Fruit fly (Drosophila melanogaster) whole organism, embryonic: Measurements from ENCODE around the gene Fbxl7.
A peak's percentile ranks its signal among the peaks of the same experiment; 100 is the strongest.

Experiments
- Adf1 ChIP-seq: fragments of 200-800 bp; sonication (Bioruptor generic); IDR thresholded peaks from 2 replicates; pipeline ENCODE4 v1.3.6; 2022; ENCODE audit warnings: missing biosample characterization, missing genetic modification characterization
- CG10209 ChIP-seq: fragments of 200-800 bp; sonication (Bioruptor generic); optimal IDR thresholded peaks from 3 replicates; lab custom pipeline; 2017; ENCODE audit warnings: missing biosample characterization, mild to moderate bottlenecking, missing genetic modification characterization, missing genetic modification reagents
- CG11695 ChIP-seq: fragments of 200-800 bp; sonication (Bioruptor generic); IDR thresholded peaks from 3 replicates; pipeline ENCODE4 v1.3.6; 2022; ENCODE audit warnings: missing biosample characterization, missing genetic modification characterization
- CG12155 ChIP-seq: fragments of 200-800 bp; sonication (Bioruptor generic); optimal IDR thresholded peaks from 3 replicates; lab custom pipeline; 2016; ENCODE audit warnings: missing biosample characterization, missing genetic modification characterization
- CG12299 ChIP-seq: fragments of 200-800 bp; sonication (Bioruptor generic); optimal IDR thresholded peaks from 2 replicates; lab custom pipeline; 2018; ENCODE audit warnings: missing biosample characterization, mild to moderate bottlenecking, missing genetic modification characterization
- CG12942 ChIP-seq: fragments of 200-800 bp; sonication (Bioruptor generic); optimal IDR thresholded peaks from 3 replicates; lab custom pipeline; 2016; ENCODE audit warnings: missing biosample characterization, missing genetic modification characterization
- CG13123 ChIP-seq: fragments of 200-800 bp; sonication (Bioruptor generic); optimal IDR thresholded peaks from 2 replicates; lab custom pipeline; 2016; ENCODE audit warnings: missing biosample characterization, missing genetic modification characterization
- CG13624 ChIP-seq: fragments of 200-800 bp; sonication (Bioruptor generic); optimal IDR thresholded peaks from 2 replicates; lab custom pipeline; 2016; ENCODE audit warnings: missing biosample characterization, missing genetic modification characterization
- CG14014 ChIP-seq: fragments of 200-800 bp; sonication (Bioruptor generic); IDR thresholded peaks from 2 replicates; pipeline ENCODE4 v1.3.6; 2022; ENCODE audit warnings: missing biosample characterization, missing genetic modification characterization
- CG15073 ChIP-seq: fragments of 200-800 bp; sonication (Bioruptor generic); optimal IDR thresholded peaks from 2 replicates; lab custom pipeline; 2016; ENCODE audit warnings: missing biosample characterization, missing genetic modification characterization
- CG15514 ChIP-seq: fragments of 200-800 bp; sonication (Bioruptor generic); optimal IDR thresholded peaks from 3 replicates; lab custom pipeline; 2017; ENCODE audit warnings: missing biosample characterization, missing genetic modification characterization, mild to moderate bottlenecking, moderate library complexity, missing genetic modification reagents
- CG15601 ChIP-seq: fragments of 200-800 bp; sonication (Bioruptor generic); optimal IDR thresholded peaks from 3 replicates; lab custom pipeline; 2019; ENCODE audit warnings: missing biosample characterization, mild to moderate bottlenecking, missing genetic modification characterization, moderate library complexity
- CG16815 ChIP-seq: fragments of 200-800 bp; sonication (Bioruptor generic); optimal IDR thresholded peaks from 3 replicates; lab custom pipeline; 2017; ENCODE audit warnings: missing biosample characterization, mild to moderate bottlenecking, missing genetic modification characterization
- CG17186 ChIP-seq: fragments of 200-800 bp; sonication (Bioruptor generic); optimal IDR thresholded peaks from 3 replicates; lab custom pipeline; 2017; ENCODE audit warnings: missing biosample characterization, missing genetic modification reagents, missing genetic modification characterization
- CG18262 ChIP-seq: fragments of 200-800 bp; optimal IDR thresholded peaks from 3 replicates; lab custom pipeline; 2019; ENCODE audit warnings: missing biosample characterization, mild to moderate bottlenecking, missing genetic modification characterization, moderate library complexity
- CG1832 ChIP-seq: fragments of 200-800 bp; sonication (Bioruptor generic); optimal IDR thresholded peaks from 2 replicates; lab custom pipeline; 2017; ENCODE audit warnings: missing biosample characterization, mild to moderate bottlenecking, missing genetic modification characterization, inconsistent platforms
- CG5953 ChIP-seq: fragments of 200-800 bp; sonication (Bioruptor generic); IDR thresholded peaks from 2 replicates; pipeline ENCODE4 v1.3.6; 2022; ENCODE audit warnings: missing biosample characterization, missing genetic modification characterization
- CG7745 ChIP-seq: fragments of 200-800 bp; sonication (Bioruptor generic); optimal IDR thresholded peaks from 2 replicates; lab custom pipeline; 2018; ENCODE audit warnings: missing biosample characterization, mild to moderate bottlenecking, missing genetic modification characterization, moderate library complexity
- CG8478 ChIP-seq: fragments of >200 bp; optimal IDR thresholded peaks from 2 replicates; lab custom pipeline; 2018
- CG8765 ChIP-seq: fragments of 200-800 bp; sonication (Bioruptor generic); IDR thresholded peaks from 2 replicates; pipeline ENCODE4 v1.3.6; 2022; ENCODE audit warnings: missing biosample characterization, missing genetic modification characterization
- CG9876 ChIP-seq: fragments of 200-800 bp; sonication (Bioruptor generic); optimal IDR thresholded peaks from 2 replicates; lab custom pipeline; 2016; ENCODE audit warnings: missing biosample characterization, missing genetic modification characterization
- CTCF ChIP-seq: fragments of 200-800 bp; sonication (Bioruptor generic); optimal IDR thresholded peaks from 2 replicates; lab custom pipeline; 2017; ENCODE audit warnings: missing biosample characterization, mild to moderate bottlenecking, missing genetic modification characterization, moderate library complexity
- Dbx ChIP-seq: fragments of 200-800 bp; sonication (Bioruptor generic); IDR thresholded peaks from 3 replicates; pipeline ENCODE4 v1.3.6; 2022; ENCODE audit warnings: missing biosample characterization, missing genetic modification characterization
- Dll ChIP-seq: fragments of 200-800 bp; sonication (Bioruptor generic); IDR thresholded peaks from 4 replicates; pipeline ENCODE4 v1.3.6; 2022; ENCODE audit warnings: missing biosample characterization, missing genetic modification characterization; ENCODE audit not compliant: partially characterized antibody
- Gug ChIP-seq: fragments of 200-800 bp; sonication (Bioruptor generic); IDR thresholded peaks from 4 replicates; pipeline ENCODE4 v1.3.6; 2022; ENCODE audit warnings: missing biosample characterization, missing genetic modification characterization
- H2.0 ChIP-seq: fragments of 200-800 bp; sonication (Bioruptor generic); IDR thresholded peaks from 2 replicates; pipeline ENCODE4 v1.3.6; 2022; ENCODE audit warnings: missing biosample characterization, missing genetic modification characterization
- HmgZ ChIP-seq: fragments of 200-800 bp; sonication (Bioruptor generic); optimal IDR thresholded peaks from 2 replicates; lab custom pipeline; 2018; ENCODE audit warnings: missing biosample characterization, mild to moderate bottlenecking, missing genetic modification characterization
- NC2β ChIP-seq: fragments of 200-800 bp; sonication (Bioruptor generic); optimal IDR thresholded peaks from 2 replicates; lab custom pipeline; 2016; ENCODE audit warnings: missing biosample characterization, missing genetic modification characterization
- Nf-YC ChIP-seq: fragments of 200-800 bp; optimal IDR thresholded peaks from 3 replicates; lab custom pipeline; 2019; ENCODE audit warnings: missing biosample characterization, mild to moderate bottlenecking, missing genetic modification characterization, moderate library complexity
- Oaz ChIP-seq: fragments of 200-800 bp; sonication (Bioruptor generic); IDR thresholded peaks from 2 replicates; pipeline ENCODE4 v1.3.6; 2022; ENCODE audit warnings: missing biosample characterization, missing genetic modification characterization
- PHDP ChIP-seq: fragments of 200-800 bp; sonication (Bioruptor generic); optimal IDR thresholded peaks from 3 replicates; lab custom pipeline; 2018; ENCODE audit warnings: missing biosample characterization, mild to moderate bottlenecking, missing genetic modification characterization, moderate library complexity
- Taf1 ChIP-seq: fragments of 200-800 bp; sonication (Bioruptor generic); IDR thresholded peaks from 2 replicates; pipeline ENCODE4 v1.3.6; 2022; ENCODE audit warnings: missing biosample characterization, missing genetic modification characterization
- Tbp ChIP-seq: fragments of >200 bp; optimal IDR thresholded peaks from 2 replicates; lab custom pipeline; 2018; ENCODE audit warnings: missing biosample characterization, missing genetic modification characterization
- Vsx1 ChIP-seq: fragments of 200-800 bp; sonication (Bioruptor generic); optimal IDR thresholded peaks from 2 replicates; lab custom pipeline; 2017; ENCODE audit warnings: missing biosample characterization, mild to moderate bottlenecking, missing genetic modification characterization, missing genetic modification reagents
- ab ChIP-seq: fragments of 200-800 bp; sonication (Bioruptor generic); optimal IDR thresholded peaks from 2 replicates; lab custom pipeline; 2016; ENCODE audit warnings: missing biosample characterization, missing genetic modification characterization
- abd-A ChIP-seq: fragments of 200-800 bp; sonication (Bioruptor generic); optimal IDR thresholded peaks from 3 replicates; lab custom pipeline; 2019; ENCODE audit warnings: missing biosample characterization, mild to moderate bottlenecking, missing genetic modification characterization, moderate library complexity
- cad ChIP-seq: fragments of >200 bp; optimal IDR thresholded peaks from 2 replicates; lab custom pipeline; 2017; ENCODE audit warnings: missing biosample characterization, missing genetic modification characterization
- cato ChIP-seq: fragments of 200-800 bp; sonication (Bioruptor generic); optimal IDR thresholded peaks from 2 replicates; lab custom pipeline; 2016; ENCODE audit warnings: missing biosample characterization, missing genetic modification characterization, borderline replicate concordance
- crc ChIP-seq: fragments of 200-800 bp; sonication (Bioruptor generic); optimal IDR thresholded peaks from 2 replicates; lab custom pipeline; 2016; ENCODE audit warnings: missing biosample characterization, missing genetic modification characterization
- crp ChIP-seq, 2 experiments: fragments of 200-800 bp; sonication (Bioruptor generic); optimal IDR thresholded peaks; 2 replicates in 1 of 2; 3 replicates in 1 of 2; lab custom pipeline; 2017; ENCODE audit warnings: missing biosample characterization in 2 of 2, missing genetic modification characterization in 2 of 2, mild to moderate bottlenecking in 1 of 2, moderate library complexity in 1 of 2
- dimm ChIP-seq: fragments of 200-800 bp; sonication (Bioruptor generic); IDR thresholded peaks from 2 replicates; pipeline ENCODE4 v1.3.6; 2022; ENCODE audit warnings: missing biosample characterization, missing genetic modification characterization
- fd102C ChIP-seq: fragments of 200-800 bp; sonication (Bioruptor generic); optimal IDR thresholded peaks from 2 replicates; lab custom pipeline; 2018; ENCODE audit warnings: missing biosample characterization, mild to moderate bottlenecking, missing genetic modification characterization, moderate library complexity
- gem ChIP-seq: fragments of 200-800 bp; sonication (Bioruptor generic); optimal IDR thresholded peaks from 2 replicates; lab custom pipeline; 2019; ENCODE audit warnings: missing biosample characterization, mild to moderate bottlenecking, missing genetic modification characterization, moderate library complexity
- gsb-n ChIP-seq: fragments of 200-800 bp; sonication (Bioruptor generic); optimal IDR thresholded peaks from 3 replicates; lab custom pipeline; 2018; ENCODE audit warnings: missing biosample characterization, mild to moderate bottlenecking, missing genetic modification characterization
- her ChIP-seq: fragments of 200-800 bp; sonication (Bioruptor generic); optimal IDR thresholded peaks from 2 replicates; lab custom pipeline; 2016; ENCODE audit warnings: missing biosample characterization, missing genetic modification characterization
- ind ChIP-seq: fragments of 200-800 bp; sonication (Bioruptor generic); optimal IDR thresholded peaks from 3 replicates; lab custom pipeline; 2016; ENCODE audit warnings: missing biosample characterization, missing genetic modification characterization
- otp ChIP-seq: fragments of 200-800 bp; sonication (Bioruptor generic); IDR thresholded peaks from 3 replicates; pipeline ENCODE4, ENCODE4 v1.3.6; 2022; ENCODE audit warnings: missing biosample characterization, missing genetic modification characterization
- pita ChIP-seq: fragments of 200-800 bp; sonication (Bioruptor generic); optimal IDR thresholded peaks from 2 replicates; lab custom pipeline; 2017; ENCODE audit warnings: missing biosample characterization, mild to moderate bottlenecking, missing genetic modification characterization
- seq ChIP-seq: fragments of 200-800 bp; sonication (Bioruptor generic); IDR thresholded peaks from 2 replicates; pipeline ENCODE4 v1.3.6; 2022; ENCODE audit warnings: missing biosample characterization, missing genetic modification characterization
- sim ChIP-seq: fragments of 200-800 bp; sonication (Bioruptor generic); IDR thresholded peaks from 2 replicates; pipeline ENCODE4 v1.3.6; 2022; ENCODE audit warnings: missing biosample characterization, missing genetic modification characterization
- sob ChIP-seq: fragments of 200-800 bp; sonication (Bioruptor generic); IDR thresholded peaks from 2 replicates; pipeline ENCODE4 v1.3.6; 2022; ENCODE audit warnings: missing biosample characterization, missing genetic modification characterization
- stwl ChIP-seq: fragments of 200-800 bp; sonication (Bioruptor generic); optimal IDR thresholded peaks from 3 replicates; lab custom pipeline; 2018; ENCODE audit warnings: missing biosample characterization, mild to moderate bottlenecking, missing genetic modification characterization, moderate library complexity
- zfh2 ChIP-seq: fragments of 200-800 bp; sonication (Bioruptor generic); optimal IDR thresholded peaks from 2 replicates; lab custom pipeline; 2016; ENCODE audit warnings: missing biosample characterization, missing genetic modification characterization

The Fbxl7 gene

DNA sequence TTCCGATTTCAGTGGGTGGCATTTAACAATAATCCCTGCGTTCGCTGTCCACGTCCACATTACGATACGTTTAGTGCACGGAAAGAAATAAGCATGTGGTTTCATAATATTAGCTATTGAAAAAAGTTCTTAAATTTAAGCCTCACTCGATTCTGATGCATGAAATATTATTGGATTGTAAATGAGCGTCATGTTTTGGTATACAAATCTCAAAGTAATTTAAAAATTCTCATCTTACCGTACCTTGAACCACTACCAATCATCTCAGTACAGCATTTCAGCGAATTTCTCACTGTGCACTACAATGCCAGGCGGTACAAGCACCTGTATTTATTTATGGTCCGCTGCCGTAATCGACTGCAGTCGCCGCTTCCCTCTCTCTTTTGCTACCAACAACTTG lies 53.5 kb downstream of the Fbxl7 start (continued):
- no peak for TF ChIP-seq Taf1
- TF ChIP-seq Dbx (GFP tag; lab: Robert Waterston, UW): no peak
- peak; percentile 66 for TF ChIP-seq CG9876
- TF ChIP-seq sob (GFP tag; lab: Robert Waterston, UW): no peak
- TF ChIP-seq NC2β: peak; percentile 71
- peak; percentile 70 for TF ChIP-seq CG12155 (GFP tag; lab: Kevin White, UChicago)
- TF ChIP-seq her: peak; percentile 76
- TF ChIP-seq CG15514 (GFP tag; lab: Kevin White, UChicago): peak; percentile 56
- no peak for TF ChIP-seq cad (GFP tag; lab: Kevin White, UChicago)
- peak; percentile 66 for TF ChIP-seq gsb-n (tag; lab: Kevin White, UChicago)
- peak; percentile 56 for TF ChIP-seq CG16815 (GFP tag; lab: Kevin White, UChicago)
- TF ChIP-seq dimm (GFP tag; lab: Robert Waterston, UW): no peak
- no peak for TF ChIP-seq CG11695 (GFP tag; lab: Robert Waterston, UW)
- TF ChIP-seq H2.0 (GFP tag; lab: Robert Waterston, UW): no peak
- TF ChIP-seq CG1832 (GFP tag; lab: Kevin White, UChicago): no peak
- no peak for TF ChIP-seq CG8478 (lab: Kevin White, UChicago)
- TF ChIP-seq Tbp: no peak
- peak; percentile 77 for TF ChIP-seq HmgZ (tag; lab: Kevin White, UChicago)
- TF ChIP-seq CG12299 (tag; lab: Kevin White, UChicago): peak; percentile 67
- TF ChIP-seq CG10209: peak; percentile 86
- no peak for TF ChIP-seq CG8765 (GFP tag; lab: Robert Waterston, UW)
- peak; percentile 63 for TF ChIP-seq CG15601
- TF ChIP-seq Adf1: no peak
- peak; percentile 72 for TF ChIP-seq cato (GFP tag; lab: Kevin White, UChicago)
- TF ChIP-seq CG15073: no peak
- TF ChIP-seq stwl (tag; lab: Kevin White, UChicago): no peak
- no peak for TF ChIP-seq otp (GFP tag; lab: Robert Waterston, UW)
- TF ChIP-seq CG7745 (tag; lab: Kevin White, UChicago): no peak
- no peak for TF ChIP-seq pita (GFP tag; lab: Kevin White, UChicago)
- TF ChIP-seq Gug (GFP tag; lab: Robert Waterston, UW): peak; percentile 69
- no peak for TF ChIP-seq Dll
- peak; percentile 91 for TF ChIP-seq gem
- TF ChIP-seq CG13123 (GFP tag; lab: Kevin White, UChicago): peak; percentile 51
- peak; percentile 86 for TF ChIP-seq CG18262 (tag; lab: Kevin White, UChicago)
- TF ChIP-seq CTCF: peak; percentile 37
- TF ChIP-seq Oaz (GFP tag; lab: Robert Waterston, UW): no peak
- TF ChIP-seq CG13624: peak; percentile 86
- TF ChIP-seq ind: peak; percentile 81
- TF ChIP-seq Nf-YC (tag; lab: Kevin White, UChicago): peak; percentile 58
- TF ChIP-seq crp (GFP tag; optimal IDR thresholded peaks at IDR 0.05; lab: Kevin White, UChicago): peak in 1 of 2 experiments; percentile 21
- TF ChIP-seq abd-A (tag; lab: Kevin White, UChicago): no peak
- peak; percentile 69 for TF ChIP-seq CG12942 (GFP tag; lab: Kevin White, UChicago)
- no peak for TF ChIP-seq fd102C (GFP tag; lab: Kevin White, UChicago)
- TF ChIP-seq CG5953 (GFP tag; lab: Robert Waterston, UW): no peak
- TF ChIP-seq PHDP (tag; lab: Kevin White, UChicago): peak; percentile 84
- TF ChIP-seq zfh2 (GFP tag; lab: Kevin White, UChicago): peak; percentile 63
- TF ChIP-seq CG14014 (GFP tag; lab: Robert Waterston, UW): no peak
- TF ChIP-seq sim: no peak
- no peak for TF ChIP-seq seq
- peak; percentile 71 for TF ChIP-seq crc
- peak; percentile 74 for TF ChIP-seq ab (GFP tag; lab: Kevin White, UChicago)
- peak; percentile 7 for TF ChIP-seq CG17186 (GFP tag; lab: Kevin White, UChicago)
- peak; percentile 61 for TF ChIP-seq Vsx1 (GFP tag; lab: Kevin White, UChicago)
